Worm (Caenorhabditis elegans) whole organism, early embryonic: Measurements from ENCODE around the gene scl-25.

Source experiments
- F13C5.2 ChIP-seq: sonication (generic microtip); optimal IDR thresholded peaks from 2 replicates; lab custom pipeline; 2017; ENCODE audit warnings: mild to moderate bottlenecking, missing genetic modification characterization, inconsistent platforms, missing compliant biosample characterization
- aly-1 ChIP-seq: sonication (generic microtip); optimal IDR thresholded peaks from 2 replicates; lab custom pipeline; 2016; ENCODE audit warnings: missing genetic modification characterization, missing compliant biosample characterization
- ama-1 ChIP-seq: fragments of 150-350 bp; optimal IDR thresholded peaks from 2 replicates; lab custom pipeline; 2014
- ceh-13 ChIP-seq: fragments of 200-800 bp; sonication (Bioruptor generic); optimal IDR thresholded peaks from 2 replicates; lab custom pipeline; 2018; ENCODE audit warnings: mild to moderate bottlenecking, missing genetic modification characterization, missing compliant biosample characterization
- flt-1 ChIP-seq: fragments of 200-800 bp; sonication (Bioruptor generic); IDR thresholded peaks from 2 replicates; pipeline ENCODE4 v1.3.6; 2022; ENCODE audit warnings: missing genetic modification characterization, missing compliant biosample characterization
- hmg-4 ChIP-seq: fragments of 200-800 bp; sonication (Bioruptor generic); optimal IDR thresholded peaks from 2 replicates; lab custom pipeline; 2018; ENCODE audit warnings: mild to moderate bottlenecking, missing genetic modification characterization, missing compliant biosample characterization
- pes-1 ChIP-seq: fragments of 200-800 bp; sonication (Bioruptor generic); IDR thresholded peaks from 2 replicates; pipeline ENCODE4 v1.3.6; 2022; ENCODE audit warnings: missing genetic modification reagents, missing genetic modification characterization, missing compliant biosample characterization
- sea-1 ChIP-seq: fragments of 200-800 bp; sonication (Bioruptor generic); conservative IDR thresholded peaks from 2 replicates; pipeline ENCODE4 v1.3.6; 2022; ENCODE audit warnings: missing genetic modification characterization, missing compliant biosample characterization

DNA sequence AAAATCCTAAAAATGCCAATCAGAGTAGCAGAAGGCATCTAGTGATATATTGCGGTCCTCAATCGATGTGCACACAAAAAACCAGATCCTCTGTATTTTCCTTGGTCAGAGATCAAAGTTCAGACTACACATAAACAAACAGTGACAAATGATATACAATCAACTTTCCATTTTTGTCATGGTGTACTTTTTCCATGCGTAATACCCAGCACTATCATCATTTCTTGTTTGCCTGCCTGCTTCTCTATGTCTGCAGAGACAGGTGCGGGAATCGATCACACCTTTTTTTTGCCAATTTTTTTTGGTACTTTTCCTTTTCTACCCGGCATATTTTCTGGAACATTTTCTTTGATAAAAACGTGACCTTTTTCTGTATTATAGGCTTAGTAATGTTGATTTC lies 32.8 kb downstream of the scl-25 start:
- TF ChIP-seq flt-1 (GFP tag; lab: Robert Waterston, UW), result no peak
- TF ChIP-seq F13C5.2 (tag; lab: Kevin White, UChicago), result no peak
- no peak for TF ChIP-seq ama-1 (lab: Kevin White, UChicago)
- TF ChIP-seq pes-1 (GFP tag; lab: Robert Waterston, UW), result no peak
- no peak for TF ChIP-seq aly-1 (tag; lab: Kevin White, UChicago)
- TF ChIP-seq sea-1 (GFP tag; lab: Robert Waterston, UW), result no peak
- TF ChIP-seq hmg-4 (GFP tag; lab: Kevin White, UChicago), result no peak
- no peak for TF ChIP-seq ceh-13
